Fruit fly (Drosophila melanogaster) whole organism: ENCODE measurements around the gene epsilonCOP.

Experiments used
- CG8478 ChIP-seq: fragments of >200 bp; optimal IDR thresholded peaks from 2 replicates; lab custom pipeline; 2018; ENCODE audit warnings: inconsistent platforms
- Dll ChIP-seq: fragments of >200 bp; optimal IDR thresholded peaks from 2 replicates; lab custom pipeline; 2017
- EcR ChIP-seq, 2 experiments: fragments of >200 bp; optimal IDR thresholded peaks; 2 replicates each; lab custom pipeline; 2017; ENCODE audit warnings: missing biosample characterization in 2 of 2, missing genetic modification characterization in 2 of 2, missing genetic modification reagents in 2 of 2
- pan ChIP-seq: fragments of >200 bp; optimal IDR thresholded peaks from 2 replicates; lab custom pipeline; 2017
- psq ChIP-seq: fragments of >200 bp; optimal IDR thresholded peaks from 2 replicates; lab custom pipeline; 2017
- usp ChIP-seq: fragments of >200 bp; optimal IDR thresholded peaks from 2 replicates; lab custom pipeline; 2017; ENCODE audit warnings: missing biosample characterization, missing genetic modification characterization, mixed read lengths

Gene epsilonCOP

dm6 chr2L:6479226-6479906, 9.5 kb upstream of the epsilonCOP start:
- no peak for TF ChIP-seq Dll (lab: Kevin White, UChicago)
- no peak for TF ChIP-seq psq (lab: Kevin White, UChicago)
- no peak for TF ChIP-seq EcR (GFP tag; optimal IDR thresholded peaks at IDR 0.05; lab: Kevin White, UChicago)
- TF ChIP-seq usp (GFP tag; lab: Kevin White, UChicago), result no peak
- no peak for TF ChIP-seq CG8478 (lab: Kevin White, UChicago)
- TF ChIP-seq pan (lab: Kevin White, UChicago), result no peak

dm6 chr2L:6480212-6480994, 8.5 kb upstream of the epsilonCOP start, which contains the start of the genes Sec61alpha and Daxx:
Sec61alpha (minus strand) TSS chr2L:6480575.
Daxx (plus strand) TSS chr2L:6480929.
- TF ChIP-seq Dll (lab: Kevin White, UChicago), result no peak
- no peak for TF ChIP-seq CG8478 (lab: Kevin White, UChicago)
- TF ChIP-seq EcR (GFP tag; optimal IDR thresholded peaks at IDR 0.05; lab: Kevin White, UChicago), result no peak
- TF ChIP-seq pan (lab: Kevin White, UChicago), result no peak

- TF ChIP-seq EcR (GFP tag; optimal IDR thresholded peaks at IDR 0.05; lab: Kevin White, UChicago) (no peak), CG8478 (lab: Kevin White, UChicago) (no peak), usp (GFP tag; lab: Kevin White, UChicago) (no peak), pan (lab: Kevin White, UChicago) (no peak), psq (lab: Kevin White, UChicago) (no peak), Dll (lab: Kevin White, UChicago) (no peak)
Measured at dm6 chr2L:6481310-6481738, 7.6 kb upstream of the epsilonCOP start.

dm6 chr2L:6490783-6491249, 1.9 kb downstream of the epsilonCOP start, which contains the start of the genes Phf5a and CG31638:
Phf5a (minus strand) TSS chr2L:6490843.
CG31638 (plus strand) TSS chr2L:6491061.
- TF ChIP-seq CG8478 (lab: Kevin White, UChicago), result no peak

- TF ChIP-seq CG8478 (lab: Kevin White, UChicago) (no peak), psq (lab: Kevin White, UChicago) (no peak), EcR (GFP tag; optimal IDR thresholded peaks at IDR 0.05; lab: Kevin White, UChicago) (no peak), usp (GFP tag; lab: Kevin White, UChicago) (no peak), pan (lab: Kevin White, UChicago) (no peak), Dll (lab: Kevin White, UChicago) (no peak)
Measured at dm6 chr2L:6494405-6494816, 5.5 kb downstream of the epsilonCOP start, which contains the start of gene CG9547. CG9547 (minus strand) TSS chr2L:6494532.

- TF ChIP-seq pan (lab: Kevin White, UChicago), result no peak
- TF ChIP-seq psq (lab: Kevin White, UChicago), result no peak
- no peak for TF ChIP-seq CG8478 (lab: Kevin White, UChicago)
- no peak for TF ChIP-seq EcR (GFP tag; optimal IDR thresholded peaks at IDR 0.05; lab: Kevin White, UChicago)
- no peak for TF ChIP-seq Dll (lab: Kevin White, UChicago)
- no peak for TF ChIP-seq usp (GFP tag; lab: Kevin White, UChicago)
Measured at dm6 chr2L:6496753-6497152, 7.9 kb downstream of the epsilonCOP start, which contains the start of gene CG9550. CG9550 (plus strand) TSS chr2L:6497053.

DNA sequence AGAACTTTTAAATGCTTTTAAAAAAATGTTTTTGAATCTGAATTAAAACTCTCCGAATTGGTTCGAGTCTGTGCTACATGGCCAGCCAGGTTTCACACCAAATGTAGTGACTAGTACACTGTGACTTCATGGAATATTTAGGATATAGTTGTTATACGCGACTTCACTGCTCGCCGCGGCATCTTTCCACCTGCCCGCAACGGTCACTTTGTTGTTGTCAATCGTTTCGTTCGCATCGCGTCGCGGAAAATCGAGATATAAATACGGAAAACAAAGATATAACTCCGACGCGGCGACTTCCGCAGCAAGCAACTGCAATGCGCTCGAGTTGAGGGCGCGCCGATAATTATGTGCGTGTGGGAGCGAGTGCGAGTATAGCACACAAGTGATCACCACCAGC, 9.6 kb downstream of the epsilonCOP start, which contains the start of gene CG31637:
TSS of gene CG31637 (plus strand) at position 200 of the 400 bp plus-strand sequence.
- TF ChIP-seq psq (lab: Kevin White, UChicago) (no peak), pan (lab: Kevin White, UChicago) (no peak), EcR (GFP tag; optimal IDR thresholded peaks at IDR 0.05; lab: Kevin White, UChicago) (no peak), CG8478 (lab: Kevin White, UChicago) (no peak), usp (GFP tag; lab: Kevin White, UChicago) (no peak), Dll (lab: Kevin White, UChicago) (no peak)

dm6 chr2L:6500648-6501325, 11.9 kb downstream of the epsilonCOP start:
- TF ChIP-seq pan (lab: Kevin White, UChicago) (no peak), Dll (lab: Kevin White, UChicago) (no peak), CG8478 (lab: Kevin White, UChicago) (no peak), usp (GFP tag; lab: Kevin White, UChicago) (no peak), EcR (GFP tag; optimal IDR thresholded peaks at IDR 0.05; lab: Kevin White, UChicago) (no peak)

DNA sequence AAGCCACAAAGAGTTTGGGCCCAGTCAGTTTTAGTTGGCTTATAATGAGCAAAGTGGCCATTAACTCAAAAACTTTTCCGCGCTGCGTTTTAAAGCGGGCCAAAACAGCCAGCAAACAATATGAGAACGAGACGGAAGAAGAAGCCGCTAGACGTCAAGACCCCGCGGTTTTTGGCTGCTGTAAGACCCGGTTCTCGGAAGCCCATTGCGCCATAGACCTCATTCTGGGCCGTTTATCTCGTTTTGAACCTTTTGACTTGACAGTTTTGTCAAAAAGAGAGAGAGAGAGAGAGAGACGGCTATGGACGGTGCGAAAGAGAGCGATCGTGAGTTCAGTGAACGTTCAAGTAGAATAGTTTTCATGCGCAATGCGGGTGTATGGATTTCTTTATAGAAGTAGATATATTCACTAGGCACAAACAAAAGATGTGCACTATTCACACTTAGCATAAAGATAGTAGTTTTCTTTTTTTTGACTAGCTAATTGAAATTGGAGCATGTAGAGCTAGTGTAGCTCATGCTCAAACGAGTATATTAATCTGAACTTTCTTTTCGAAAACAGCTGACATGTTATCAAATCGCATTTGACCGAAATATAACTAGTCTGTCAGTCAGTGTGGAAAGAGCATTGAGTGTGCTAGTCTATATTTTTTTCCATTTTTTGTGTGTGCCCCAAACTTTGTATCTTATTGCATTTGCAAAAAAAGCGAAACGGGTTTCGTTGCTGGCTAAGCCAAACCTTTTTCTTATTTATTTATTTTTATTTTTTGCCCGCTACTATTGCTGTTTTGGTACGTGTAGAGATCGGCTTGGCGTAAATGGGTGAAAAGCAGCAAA, 14.2 kb downstream of the epsilonCOP start:
- TF ChIP-seq EcR (GFP tag; optimal IDR thresholded peaks at IDR 0.05; lab: Kevin White, UChicago) (no peak), psq (lab: Kevin White, UChicago) (no peak), Dll (lab: Kevin White, UChicago) (no peak), pan (lab: Kevin White, UChicago) (no peak), usp (GFP tag; lab: Kevin White, UChicago) (no peak), CG8478 (lab: Kevin White, UChicago) (no peak)

DNA sequence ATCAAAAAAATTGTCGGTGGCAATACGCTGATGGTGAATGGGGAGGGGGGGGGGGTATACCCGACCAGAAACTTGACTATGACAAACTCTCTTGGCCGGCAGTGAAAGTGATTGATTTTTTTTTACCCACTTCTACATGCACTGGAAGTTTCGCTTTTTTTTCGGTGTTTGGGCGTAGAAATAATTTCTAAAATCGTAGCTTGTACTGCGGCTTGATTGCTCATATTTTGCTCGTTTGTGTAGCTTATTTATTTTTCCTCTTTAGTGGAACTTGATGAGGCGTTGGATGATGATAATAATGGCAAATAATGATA, 14.8 kb downstream of the epsilonCOP start:
- no peak for TF ChIP-seq psq (lab: Kevin White, UChicago)
- no peak for TF ChIP-seq pan (lab: Kevin White, UChicago)
- TF ChIP-seq usp (GFP tag; lab: Kevin White, UChicago), result no peak
- no peak for TF ChIP-seq Dll (lab: Kevin White, UChicago)
- TF ChIP-seq EcR (GFP tag; optimal IDR thresholded peaks at IDR 0.05; lab: Kevin White, UChicago), result no peak
- TF ChIP-seq CG8478 (lab: Kevin White, UChicago), result no peak
